Worm (Caenorhabditis elegans) whole organism, early embryonic: ENCODE measurements around the gene alh-3.

Experiments used
- B0310.2 ChIP-seq: sonication (generic microtip); optimal IDR thresholded peaks from 2 replicates; lab custom pipeline; 2016; ENCODE audit warnings: mild to moderate bottlenecking, missing genetic modification characterization, missing compliant biosample characterization
- F13C5.2 ChIP-seq: sonication (generic microtip); optimal IDR thresholded peaks from 2 replicates; lab custom pipeline; 2017; ENCODE audit warnings: mild to moderate bottlenecking, missing genetic modification characterization, inconsistent platforms, missing compliant biosample characterization
- aly-1 ChIP-seq: sonication (generic microtip); optimal IDR thresholded peaks from 2 replicates; lab custom pipeline; 2016; ENCODE audit warnings: missing genetic modification characterization, missing compliant biosample characterization
- ama-1 ChIP-seq: fragments of 150-350 bp; optimal IDR thresholded peaks from 2 replicates; lab custom pipeline; 2014
- ceh-13 ChIP-seq: fragments of 200-800 bp; sonication (Bioruptor generic); optimal IDR thresholded peaks from 2 replicates; lab custom pipeline; 2018; ENCODE audit warnings: mild to moderate bottlenecking, missing genetic modification characterization, missing compliant biosample characterization
- ceh-36 ChIP-seq: sonication (generic microtip); optimal IDR thresholded peaks from 2 replicates; lab custom pipeline; 2016; ENCODE audit warnings: missing genetic modification characterization, inconsistent platforms, missing compliant biosample characterization
- ets-7 ChIP-seq: sonication (generic microtip); optimal IDR thresholded peaks from 2 replicates; lab custom pipeline; 2016; ENCODE audit warnings: missing genotype, missing genetic modification characterization, missing compliant biosample characterization
- flt-1 ChIP-seq: fragments of 200-800 bp; sonication (Bioruptor generic); IDR thresholded peaks from 2 replicates; pipeline ENCODE4 v1.3.6; 2022; ENCODE audit warnings: missing genetic modification characterization, missing compliant biosample characterization
- hmbx-1 ChIP-seq: sonication (generic microtip); optimal IDR thresholded peaks from 2 replicates; lab custom pipeline; 2016; ENCODE audit warnings: mild to moderate bottlenecking, missing genetic modification characterization, missing compliant biosample characterization
- hmg-4 ChIP-seq: fragments of 200-800 bp; sonication (Bioruptor generic); optimal IDR thresholded peaks from 2 replicates; lab custom pipeline; 2018; ENCODE audit warnings: mild to moderate bottlenecking, missing genetic modification characterization, missing compliant biosample characterization
- hnd-1 ChIP-seq: sonication (generic microtip); optimal IDR thresholded peaks from 2 replicates; lab custom pipeline; 2016; ENCODE audit warnings: missing genetic modification characterization, missing compliant biosample characterization
- pes-1 ChIP-seq: fragments of 200-800 bp; sonication (Bioruptor generic); IDR thresholded peaks from 2 replicates; pipeline ENCODE4 v1.3.6; 2022; ENCODE audit warnings: missing genetic modification reagents, missing genetic modification characterization, missing compliant biosample characterization
- scrt-1 ChIP-seq: fragments of 200-800 bp; sonication (Bioruptor generic); IDR thresholded peaks from 2 replicates; pipeline ENCODE4 v1.3.6; 2022; ENCODE audit warnings: missing genetic modification characterization, missing compliant biosample characterization
- sea-1 ChIP-seq: fragments of 200-800 bp; sonication (Bioruptor generic); conservative IDR thresholded peaks from 2 replicates; pipeline ENCODE4 v1.3.6; 2022; ENCODE audit warnings: missing genetic modification characterization, missing compliant biosample characterization
- tbx-11 ChIP-seq: fragments of 200-800 bp; sonication (Bioruptor generic); IDR thresholded peaks from 2 replicates; pipeline ENCODE4 v1.3.6; 2022; ENCODE audit warnings: missing genetic modification characterization, missing compliant biosample characterization
- tbx-37 ChIP-seq: fragments of 200-800 bp; sonication (Bioruptor generic); conservative IDR thresholded peaks from 2 replicates; pipeline ENCODE4 v1.3.6; 2022; ENCODE audit warnings: missing genetic modification reagents, missing genetic modification characterization, missing compliant biosample characterization
- tra-4 ChIP-seq: sonication (generic microtip); optimal IDR thresholded peaks from 2 replicates; lab custom pipeline; 2017; ENCODE audit warnings: missing genetic modification characterization, missing compliant biosample characterization

alh-3 gene

ce11 chrIV:11022303-11022702 is at the start of gene alh-3:
TSS of gene alh-3 (plus strand) at chrIV:11022603.
- TF ChIP-seq hnd-1 (tag; lab: Kevin White, UChicago) (no peak), tbx-11 (GFP tag; lab: Robert Waterston, UW) (no peak), sea-1 (no peak), F13C5.2 (tag; lab: Kevin White, UChicago) (no peak), aly-1 (tag; lab: Kevin White, UChicago) (no peak), tra-4 (no peak), ets-7 (tag; lab: Kevin White, UChicago) (no peak), ceh-13 (GFP tag; lab: Kevin White, UChicago) (no peak), scrt-1 (no peak), flt-1 (GFP tag; lab: Robert Waterston, UW) (no peak), ama-1 (no peak), tbx-37 (GFP tag; lab: Robert Waterston, UW) (no peak), ceh-36 (tag; lab: Kevin White, UChicago) (no peak), pes-1 (GFP tag; lab: Robert Waterston, UW) (no peak), B0310.2 (tag; lab: Kevin White, UChicago) (no peak), hmg-4 (no peak)

ce11 chrIV:10975968-10976367 is 46.4 kb upstream of the alh-3 start:
- TF ChIP-seq hmbx-1 (tag; lab: Kevin White, UChicago), result no peak
- TF ChIP-seq aly-1 (tag; lab: Kevin White, UChicago), result no peak
- TF ChIP-seq tbx-37 (GFP tag; lab: Robert Waterston, UW), result no peak
- no peak for TF ChIP-seq tbx-11 (GFP tag; lab: Robert Waterston, UW)
- no peak for TF ChIP-seq tra-4
- no peak for TF ChIP-seq pes-1 (GFP tag; lab: Robert Waterston, UW)
- no peak for TF ChIP-seq ceh-13 (GFP tag; lab: Kevin White, UChicago)
- no peak for TF ChIP-seq sea-1
- no peak for TF ChIP-seq hmg-4
- no peak for TF ChIP-seq F13C5.2 (tag; lab: Kevin White, UChicago)
- TF ChIP-seq ceh-36 (tag; lab: Kevin White, UChicago), result no peak
- TF ChIP-seq ama-1, result no peak
- TF ChIP-seq ets-7 (tag; lab: Kevin White, UChicago), result no peak
- TF ChIP-seq B0310.2 (tag; lab: Kevin White, UChicago), result no peak

DNA sequence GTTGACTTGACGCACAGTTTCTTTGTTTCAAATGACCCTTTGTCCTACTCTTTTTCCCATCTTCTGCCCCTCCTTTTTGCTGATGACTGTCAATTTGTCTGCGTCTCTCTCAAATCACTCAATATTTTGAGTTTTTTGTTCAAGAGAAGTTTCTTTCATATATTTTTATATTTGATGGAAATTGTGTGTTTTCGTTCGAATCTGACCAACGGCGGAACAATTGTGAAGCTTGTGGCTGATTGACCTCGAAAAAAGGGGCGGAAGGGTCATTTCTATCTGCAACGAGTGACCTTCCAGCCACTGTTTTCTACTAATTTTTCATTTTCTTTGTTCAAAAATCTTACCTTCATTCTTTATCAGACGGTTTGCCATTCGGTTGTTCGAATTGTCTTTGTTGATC is 43.8 kb upstream of the alh-3 start:
- TF ChIP-seq tbx-11 (GFP tag; lab: Robert Waterston, UW), result no peak
- no peak for TF ChIP-seq tra-4
- TF ChIP-seq scrt-1, result no peak
- TF ChIP-seq ets-7 (tag; lab: Kevin White, UChicago), result no peak
- no peak for TF ChIP-seq aly-1 (tag; lab: Kevin White, UChicago)
- TF ChIP-seq hnd-1 (tag; lab: Kevin White, UChicago), result no peak
- TF ChIP-seq sea-1, result no peak
- TF ChIP-seq flt-1 (GFP tag; lab: Robert Waterston, UW), result no peak

ce11 chrIV:10979689-10980088 is 42.7 kb upstream of the alh-3 start:
- no peak for TF ChIP-seq tbx-11 (GFP tag; lab: Robert Waterston, UW)

DNA sequence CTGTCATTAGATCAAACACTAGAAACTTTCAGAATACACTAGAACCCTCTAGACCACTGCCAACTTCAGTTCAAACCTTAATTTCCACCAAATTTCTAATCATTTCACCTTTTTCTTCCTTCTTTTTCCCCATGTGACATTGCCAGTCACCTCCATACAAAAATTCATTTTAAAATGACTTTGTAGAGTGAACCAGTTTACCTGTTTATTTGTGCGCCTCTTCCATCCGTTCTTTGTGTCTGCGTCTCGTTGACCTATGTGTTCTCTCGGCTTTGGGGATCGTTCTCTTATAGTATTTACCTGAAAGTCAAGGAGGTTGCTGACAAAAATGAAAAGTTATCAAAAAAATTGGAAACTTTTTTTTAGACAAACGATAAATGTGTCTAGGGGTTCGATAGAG is 41.8 kb upstream of the alh-3 start:
- TF ChIP-seq hmg-4 (no peak), hnd-1 (tag; lab: Kevin White, UChicago) (no peak), scrt-1 (no peak), tra-4 (no peak), tbx-11 (GFP tag; lab: Robert Waterston, UW) (no peak), aly-1 (tag; lab: Kevin White, UChicago) (no peak), sea-1 (no peak), hmbx-1 (tag; lab: Kevin White, UChicago) (no peak), ama-1 (no peak), ceh-36 (tag; lab: Kevin White, UChicago) (no peak), ceh-13 (GFP tag; lab: Kevin White, UChicago) (no peak), tbx-37 (GFP tag; lab: Robert Waterston, UW) (no peak), B0310.2 (tag; lab: Kevin White, UChicago) (no peak), pes-1 (GFP tag; lab: Robert Waterston, UW) (no peak), F13C5.2 (tag; lab: Kevin White, UChicago) (no peak), flt-1 (GFP tag; lab: Robert Waterston, UW) (no peak), ets-7 (tag; lab: Kevin White, UChicago) (no peak)

DNA sequence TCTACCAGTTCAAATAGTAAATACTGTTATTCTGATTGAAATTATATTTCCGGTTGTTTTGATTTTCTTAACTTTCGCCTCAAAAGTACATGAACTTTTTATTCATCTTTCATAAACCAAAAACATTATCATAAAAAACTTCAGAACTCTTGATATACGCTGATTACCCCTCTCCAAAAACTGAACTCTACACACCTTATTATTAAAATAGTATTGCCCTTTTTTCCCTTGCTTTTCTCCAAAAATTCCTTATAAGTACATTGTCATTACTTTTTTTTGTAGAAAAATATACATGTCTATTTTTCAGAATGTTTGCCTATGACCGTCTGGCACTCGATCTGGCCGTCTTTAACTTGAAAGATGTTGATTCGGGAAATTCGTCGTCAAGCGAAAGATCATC is 40.6 kb upstream of the alh-3 start, which contains the start of gene Y43E12A.2:
Gene Y43E12A.2, plus strand, starts transcription at position 301 of the 400 bp plus-strand sequence.
- TF ChIP-seq ama-1, result no peak
- TF ChIP-seq tra-4, result no peak
- TF ChIP-seq ceh-36 (tag; lab: Kevin White, UChicago), result no peak
- no peak for TF ChIP-seq sea-1
- TF ChIP-seq ceh-13 (GFP tag; lab: Kevin White, UChicago), result no peak
- no peak for TF ChIP-seq F13C5.2 (tag; lab: Kevin White, UChicago)
- TF ChIP-seq pes-1 (GFP tag; lab: Robert Waterston, UW), result no peak
- TF ChIP-seq aly-1 (tag; lab: Kevin White, UChicago), result no peak
- TF ChIP-seq tbx-11 (GFP tag; lab: Robert Waterston, UW), result no peak
- TF ChIP-seq scrt-1, result no peak
- TF ChIP-seq tbx-37 (GFP tag; lab: Robert Waterston, UW), result no peak
- no peak for TF ChIP-seq hnd-1 (tag; lab: Kevin White, UChicago)
- no peak for TF ChIP-seq hmbx-1 (tag; lab: Kevin White, UChicago)
- TF ChIP-seq hmg-4, result no peak
- no peak for TF ChIP-seq flt-1 (GFP tag; lab: Robert Waterston, UW)
- no peak for TF ChIP-seq ets-7 (tag; lab: Kevin White, UChicago)

- no peak for TF ChIP-seq tra-4
- TF ChIP-seq ama-1, result no peak
- no peak for TF ChIP-seq sea-1
- no peak for TF ChIP-seq ceh-13 (GFP tag; lab: Kevin White, UChicago)
- TF ChIP-seq F13C5.2 (tag; lab: Kevin White, UChicago), result no peak
- TF ChIP-seq tbx-11 (GFP tag; lab: Robert Waterston, UW), result no peak
- no peak for TF ChIP-seq flt-1 (GFP tag; lab: Robert Waterston, UW)
- TF ChIP-seq B0310.2 (tag; lab: Kevin White, UChicago), result no peak
These were observed 36.8 kb upstream of the alh-3 start, which contains the start of gene cyb-2.1 for ce11 chrIV:10985568-10986035. TSS of gene cyb-2.1 (plus strand) at chrIV:10985985.
